Worm (Caenorhabditis elegans) whole organism, L4 larva: Measurements from ENCODE around the gene fbxa-150.
A peak's percentile ranks its signal among the peaks of the same experiment; 100 is the strongest.

Source experiments
- D1046.2 ChIP-seq: fragments of 200-800 bp; sonication (Bioruptor generic); IDR thresholded peaks from 2 replicates; pipeline ENCODE4 v1.3.6; 2022; ENCODE audit warnings: missing genetic modification characterization, missing compliant biosample characterization
- F26F4.8 ChIP-seq: fragments of 200-800 bp; sonication (Bioruptor generic); conservative IDR thresholded peaks from 2 replicates; pipeline ENCODE4 v1.3.6; 2022; ENCODE audit warnings: missing genetic modification characterization, missing compliant biosample characterization
- F37D6.2 ChIP-seq: sonication (generic microtip); optimal IDR thresholded peaks from 2 replicates; lab custom pipeline; 2016; ENCODE audit warnings: mild to moderate bottlenecking, missing genetic modification characterization, missing compliant biosample characterization
- ZK546.5 ChIP-seq, 2 experiments: sonication (generic microtip); optimal IDR thresholded peaks; 2 replicates each; lab custom pipeline; 2017; ENCODE audit warnings: missing biosample characterization in 2 of 2, missing genetic modification characterization in 2 of 2
- aha-1 ChIP-seq: fragments of 150-350 bp; peaks from one replicate; lab custom pipeline; 2014; ENCODE audit warnings: missing biosample characterization, missing genetic modification characterization
- attf-4 ChIP-seq: sonication (generic microtip); optimal IDR thresholded peaks from 3 replicates; lab custom pipeline; 2017; ENCODE audit warnings: missing biosample characterization, missing genetic modification characterization
- cey-2 ChIP-seq: sonication (generic microtip); optimal IDR thresholded peaks from 3 replicates; lab custom pipeline; 2017; ENCODE audit warnings: missing genetic modification characterization, mild to moderate bottlenecking, missing compliant biosample characterization, antibody characterized with exemption, borderline replicate concordance; ENCODE audit not compliant: insufficient read depth
- daf-12 ChIP-seq: fragments of 150-350 bp; optimal IDR thresholded peaks from 2 replicates; lab custom pipeline; 2014; ENCODE audit warnings: missing biosample characterization, missing genetic modification reagents, missing genetic modification characterization
- daf-16 ChIP-seq, 3 experiments: sonication (generic microtip); optimal IDR thresholded peaks; 2 replicates each; lab custom pipeline; 2016 to 2017; ENCODE audit warnings: missing genetic modification characterization in 3 of 3, missing genetic modification reagents in 3 of 3, mild to moderate bottlenecking in 2 of 3, missing compliant biosample characterization in 2 of 3, missing biosample characterization in 1 of 3, moderate library complexity in 1 of 3
- dmd-6 ChIP-seq: fragments of 200-800 bp; sonication (Bioruptor generic); IDR thresholded peaks from 2 replicates; pipeline ENCODE4 v1.3.6; 2022; ENCODE audit warnings: missing genetic modification reagents, missing genetic modification characterization, missing compliant biosample characterization
- duxl-1 ChIP-seq: sonication (generic microtip); optimal IDR thresholded peaks from 2 replicates; lab custom pipeline; 2016; ENCODE audit warnings: mild to moderate bottlenecking, missing genetic modification characterization, moderate library complexity, missing compliant biosample characterization; ENCODE audit not compliant: poor library complexity
- dve-1 ChIP-seq: sonication (generic microtip); optimal IDR thresholded peaks from 2 replicates; lab custom pipeline; 2017; ENCODE audit warnings: antibody characterized with exemption, mild to moderate bottlenecking, missing genetic modification characterization, missing compliant biosample characterization; ENCODE audit not compliant: insufficient read depth
- fos-1 ChIP-seq: fragments of 150-350 bp; optimal IDR thresholded peaks from 2 replicates; lab custom pipeline; 2014; ENCODE audit warnings: missing biosample characterization, missing genetic modification characterization
- hlh-30 ChIP-seq: sonication (generic microtip); optimal IDR thresholded peaks from 2 replicates; lab custom pipeline; 2017; ENCODE audit warnings: antibody characterized with exemption, mild to moderate bottlenecking, missing genetic modification characterization, missing compliant biosample characterization; ENCODE audit not compliant: insufficient read depth
- lin-1 ChIP-seq: fragments of 200-800 bp; sonication (Bioruptor generic); IDR thresholded peaks from 2 replicates; pipeline ENCODE4 v1.3.6; 2022; ENCODE audit warnings: missing genetic modification reagents, missing genetic modification characterization, missing compliant biosample characterization
- lin-38 ChIP-seq: fragments of 200-800 bp; sonication (Bioruptor generic); IDR thresholded peaks from 2 replicates; pipeline ENCODE4 v1.3.6; 2022; ENCODE audit warnings: missing genetic modification reagents, missing genetic modification characterization, missing compliant biosample characterization
- lsy-2 ChIP-seq, 2 experiments: fragments of 150-350 bp in 1 of 2; sonication (generic microtip) in 1 of 2; optimal IDR thresholded peaks; 2 replicates each; lab custom pipeline; 2014 to 2017; ENCODE audit warnings: missing biosample characterization in 2 of 2, missing genetic modification characterization in 2 of 2
- madf-9 ChIP-seq: fragments of 200-800 bp; sonication (Bioruptor generic); conservative IDR thresholded peaks from 2 replicates; pipeline ENCODE4 v1.3.6; 2022; ENCODE audit warnings: missing genetic modification reagents, missing genetic modification characterization, missing compliant biosample characterization
- mes-2 ChIP-seq: sonication (generic microtip); optimal IDR thresholded peaks from 2 replicates; lab custom pipeline; 2016; ENCODE audit warnings: missing genotype, mild to moderate bottlenecking, missing genetic modification characterization, missing compliant biosample characterization; ENCODE audit not compliant: poor library complexity, severe bottlenecking
- nhr-28 ChIP-seq: fragments of 150-350 bp; optimal IDR thresholded peaks from 2 replicates; lab custom pipeline; 2014; ENCODE audit warnings: missing biosample characterization, missing genetic modification characterization
- nhr-76 ChIP-seq: fragments of 150-350 bp; optimal IDR thresholded peaks from 2 replicates; lab custom pipeline; 2014; ENCODE audit warnings: missing biosample characterization, missing genetic modification characterization
- nhr-77 ChIP-seq: fragments of 150-350 bp; optimal IDR thresholded peaks from 2 replicates; lab custom pipeline; 2014; ENCODE audit warnings: missing biosample characterization, missing genetic modification characterization
- php-3 ChIP-seq: fragments of 200-800 bp; sonication (Bioruptor generic); IDR thresholded peaks from 2 replicates; pipeline ENCODE4 v1.3.6; 2022; ENCODE audit warnings: missing genetic modification reagents, missing genetic modification characterization, missing compliant biosample characterization
- pqm-1 ChIP-seq: sonication (generic microtip); optimal IDR thresholded peaks from 2 replicates; lab custom pipeline; 2017; ENCODE audit warnings: missing biosample characterization, missing genetic modification characterization
- saeg-2 ChIP-seq: fragments of 200-800 bp; sonication (Bioruptor generic); IDR thresholded peaks from 2 replicates; pipeline ENCODE4 v1.3.6; 2022; ENCODE audit warnings: missing genetic modification reagents, missing genetic modification characterization, missing compliant biosample characterization
- spr-1 ChIP-seq: sonication (generic microtip); optimal IDR thresholded peaks from 2 replicates; lab custom pipeline; 2016; ENCODE audit warnings: mild to moderate bottlenecking, missing genetic modification characterization, missing compliant biosample characterization
- unc-39 ChIP-seq: sonication (generic microtip); optimal IDR thresholded peaks from 2 replicates; lab custom pipeline; 2017; ENCODE audit warnings: missing biosample characterization, missing genetic modification characterization
- unc-62 ChIP-seq, 3 experiments: fragments of 150-350 bp in 1 of 3; sonication (generic microtip); optimal IDR thresholded peaks in 2 of 3; peaks in 1 of 3; 1 replicate in 1 of 3; 2 replicates in 2 of 3; lab custom pipeline; 2014 to 2017; ENCODE audit warnings: missing biosample characterization in 3 of 3, missing genetic modification characterization in 3 of 3, missing genetic modification reagents in 3 of 3, missing genotype in 1 of 3
- zag-1 ChIP-seq: fragments of 150-350 bp; optimal IDR thresholded peaks from 2 replicates; lab custom pipeline; 2014; ENCODE audit warnings: missing biosample characterization, missing genetic modification characterization
- zip-11 ChIP-seq: fragments of 200-800 bp; sonication (Bioruptor generic); IDR thresholded peaks from 2 replicates; pipeline ENCODE4 v1.3.6; 2022; ENCODE audit warnings: missing genetic modification characterization, missing compliant biosample characterization

fbxa-150 gene

DNA sequence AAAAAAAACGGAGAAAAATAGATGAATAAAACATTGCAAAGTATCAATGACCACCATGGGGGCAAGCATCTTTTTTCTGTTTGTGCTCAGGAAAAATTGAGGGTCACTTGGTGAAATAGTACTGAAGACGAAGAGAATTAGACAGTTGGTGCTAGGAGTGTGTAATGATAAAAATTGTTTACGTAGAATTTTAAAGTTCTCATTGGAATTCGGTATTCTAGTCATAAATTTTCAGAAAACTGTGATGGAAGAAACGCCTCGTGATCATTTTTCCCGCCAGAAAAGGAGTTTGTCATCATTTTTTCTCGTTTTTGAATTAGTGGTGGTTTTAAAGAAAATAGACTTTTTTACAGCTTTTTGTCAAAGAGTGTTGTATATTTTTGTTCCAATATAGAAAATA is 22.2 kb downstream of the fbxa-150 start:
- TF ChIP-seq lin-38 (no peak), daf-16 (GFP tag; optimal IDR thresholded peaks at IDR 0.05; lab: Kevin White, UChicago) (no peak), daf-16 (tag; optimal IDR thresholded peaks at IDR 0.05; lab: Kevin White, UChicago) (peak; percentile 84), D1046.2 (GFP tag; lab: Robert Waterston, UW) (no peak), nhr-77 (tag; lab: Kevin White, UChicago) (peak; percentile 23), ZK546.5 (tag; optimal IDR thresholded peaks at IDR 0.05; lab: Kevin White, UChicago) (no peak), nhr-28 (tag; lab: Kevin White, UChicago) (peak; percentile 56)

ce11 chrV:20545742-20546141 is 23.3 kb downstream of the fbxa-150 start:
- TF ChIP-seq daf-16 (GFP tag; optimal IDR thresholded peaks at IDR 0.05; lab: Kevin White, UChicago) = no peak
- TF ChIP-seq daf-16 (tag; optimal IDR thresholded peaks at IDR 0.05; lab: Kevin White, UChicago) = peak; percentile 71
- TF ChIP-seq F37D6.2 = no peak
- peak; percentile 2 for TF ChIP-seq pqm-1 (tag; lab: Kevin White, UChicago)
- TF ChIP-seq, all 104 proteins: peak for 2

- no peak for TF ChIP-seq zip-11 (GFP tag; lab: Robert Waterston, UW)
- TF ChIP-seq lsy-2 (tag; optimal IDR thresholded peaks at IDR 0.05; lab: Kevin White, UChicago) = no peak
- TF ChIP-seq nhr-76 = no peak
- no peak for TF ChIP-seq fos-1 (tag; lab: Kevin White, UChicago)
- no peak for TF ChIP-seq saeg-2 (GFP tag; lab: Robert Waterston, UW)
- no peak for TF ChIP-seq duxl-1 (tag; lab: Kevin White, UChicago)
- TF ChIP-seq hlh-30 (tag; lab: Kevin White, UChicago) = no peak
- TF ChIP-seq cey-2 (tag; lab: Kevin White, UChicago) = no peak
- TF ChIP-seq php-3 (GFP tag; lab: Robert Waterston, UW) = no peak
- no peak for TF ChIP-seq lin-1 (GFP tag; lab: Robert Waterston, UW)
- TF ChIP-seq dve-1 (tag; lab: Kevin White, UChicago) = no peak
- no peak for TF ChIP-seq unc-39 (tag; lab: Kevin White, UChicago)
- TF ChIP-seq, all 104 proteins: peak for 0
These were observed 24.6 kb downstream of the fbxa-150 start, which contains the start of gene Y38H6C.18 for ce11 chrV:20547048-20547447. Gene Y38H6C.18, minus strand, starts transcription at chrV:20547148.

ce11 chrV:20551096-20551495 is 28.7 kb downstream of the fbxa-150 start, which contains the start of gene Y38H6C.20:
Gene Y38H6C.20, minus strand, starts transcription at chrV:20551196.
- TF ChIP-seq F37D6.2 (no peak), unc-62 (GFP tag; optimal IDR thresholded peaks at IDR 0.05 in 1 of 2; lab: Kevin White, UChicago) (peak in 1 of 2 experiments; percentile 18), unc-62 (tag; optimal IDR thresholded peaks at IDR 0.05; lab: Kevin White, UChicago) (no peak)

- TF ChIP-seq aha-1 (tag; lab: Kevin White, UChicago) = no peak
- no peak for TF ChIP-seq madf-9 (GFP tag; lab: Robert Waterston, UW)
- TF ChIP-seq spr-1 (tag; lab: Kevin White, UChicago) = no peak
- TF ChIP-seq nhr-77 (tag; lab: Kevin White, UChicago) = no peak
These were observed 30.6 kb downstream of the fbxa-150 start, which contains the start of gene vmo-1 for ce11 chrV:20552971-20553370. Gene vmo-1, minus strand, starts transcription at chrV:20553071.

DNA sequence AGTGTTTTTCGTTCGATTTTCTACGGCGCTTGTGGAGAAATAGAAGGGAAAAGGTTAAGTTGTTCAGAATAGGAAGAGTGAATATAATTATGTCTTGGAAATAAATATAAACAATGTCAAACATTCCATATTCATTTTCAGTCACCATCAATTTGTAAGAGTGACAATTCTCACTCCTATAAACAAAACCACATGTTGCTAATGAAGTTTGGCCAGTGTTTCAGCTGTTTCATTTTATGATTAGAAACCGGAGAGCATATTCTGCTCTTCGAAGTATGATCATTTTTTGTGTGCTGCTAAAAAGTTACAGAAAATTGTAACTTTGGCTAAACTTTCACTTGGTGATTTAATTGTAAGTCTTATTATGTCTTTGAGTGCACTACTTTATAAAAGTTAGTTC is 32.7 kb downstream of the fbxa-150 start, which contains the start of gene Y38H6C.21:
Y38H6C.21 (minus strand) TSS at position 148 of the 400 bp plus-strand sequence.
- TF ChIP-seq zag-1 = no peak
- no peak for TF ChIP-seq attf-4 (tag; lab: Kevin White, UChicago)
- peak; percentile 61 for TF ChIP-seq dmd-6

ce11 chrV:20556260-20556659 is 33.9 kb downstream of the fbxa-150 start, which contains the start of gene Y38H6C.23:
Gene Y38H6C.23, minus strand, starts transcription at chrV:20556360.
- TF ChIP-seq attf-4 (tag; lab: Kevin White, UChicago) (no peak), dmd-6 (peak; percentile 66), unc-62 (GFP tag; optimal IDR thresholded peaks at IDR 0.05 in 1 of 2; lab: Kevin White, UChicago) (peak in 1 of 2 experiments; percentile 37), unc-62 (tag; optimal IDR thresholded peaks at IDR 0.05; lab: Kevin White, UChicago) (no peak), F37D6.2 (no peak), F26F4.8 (GFP tag; lab: Robert Waterston, UW) (no peak), daf-12 (no peak), mes-2 (tag; lab: Kevin White, UChicago) (no peak)
- TF ChIP-seq, all 104 proteins: peak for 2
